Fruit fly (Drosophila melanogaster) whole organism, embryonic: ENCODE results near the gene Rnp4F.
A peak's percentile ranks its signal among the peaks of the same experiment; 100 is the strongest.

Experiments
- Asciz ChIP-seq: fragments of 200-800 bp; sonication (Bioruptor generic); optimal IDR thresholded peaks from 2 replicates; lab custom pipeline; 2017; ENCODE audit warnings: missing biosample characterization, mild to moderate bottlenecking, missing genetic modification characterization, missing genetic modification reagents
- BEAF-32 ChIP-seq: fragments of 200-800 bp; sonication (Bioruptor generic); optimal IDR thresholded peaks from 3 replicates; lab custom pipeline; 2017; ENCODE audit warnings: missing biosample characterization, missing genetic modification characterization, mild to moderate bottlenecking, moderate library complexity, missing genetic modification reagents
- Bgb ChIP-seq: fragments of 200-800 bp; sonication (Bioruptor generic); IDR thresholded peaks from 2 replicates; pipeline ENCODE4 v1.3.6; 2022; ENCODE audit warnings: missing biosample characterization, missing genetic modification characterization; ENCODE audit not compliant: partially characterized antibody
- BtbVII ChIP-seq: fragments of 200-800 bp; sonication (Bioruptor generic); optimal IDR thresholded peaks from 3 replicates; lab custom pipeline; 2017; ENCODE audit warnings: missing biosample characterization, mild to moderate bottlenecking, missing genetic modification characterization
- CG1024 ChIP-seq: fragments of 200-800 bp; sonication (Bioruptor generic); IDR thresholded peaks from 2 replicates; pipeline ENCODE4 v1.3.6; 2022; ENCODE audit warnings: missing biosample characterization, missing genetic modification characterization
- CG12659 ChIP-seq: fragments of 200-800 bp; sonication (Bioruptor generic); optimal IDR thresholded peaks from 3 replicates; lab custom pipeline; 2017; ENCODE audit warnings: mild to moderate bottlenecking, missing biosample characterization, missing genetic modification reagents, missing genetic modification characterization
- CG14710 ChIP-seq: fragments of 200-800 bp; sonication (Bioruptor generic); optimal IDR thresholded peaks from 3 replicates; lab custom pipeline; 2019; ENCODE audit warnings: missing biosample characterization, mild to moderate bottlenecking, missing genetic modification characterization, moderate library complexity
- CG17802 ChIP-seq: fragments of 200-800 bp; sonication (Bioruptor generic); optimal IDR thresholded peaks from 2 replicates; lab custom pipeline; 2018; ENCODE audit warnings: missing biosample characterization, mild to moderate bottlenecking, missing genetic modification characterization, moderate library complexity
- CG3407 ChIP-seq: fragments of 200-800 bp; sonication (Bioruptor generic); optimal IDR thresholded peaks from 2 replicates; lab custom pipeline; 2018; ENCODE audit warnings: missing biosample characterization, mild to moderate bottlenecking, missing genetic modification characterization
- CG3995 ChIP-seq: fragments of 200-800 bp; sonication (Bioruptor generic); optimal IDR thresholded peaks from 3 replicates; lab custom pipeline; 2016; ENCODE audit warnings: missing biosample characterization, missing genetic modification characterization
- CG4360 ChIP-seq: fragments of 200-800 bp; sonication (Bioruptor generic); IDR thresholded peaks from 2 replicates; pipeline ENCODE4 v1.3.6; 2022; ENCODE audit warnings: missing biosample characterization, missing genetic modification characterization
- CG6765 ChIP-seq: fragments of 200-800 bp; sonication (Bioruptor generic); optimal IDR thresholded peaks from 3 replicates; lab custom pipeline; 2017; ENCODE audit warnings: missing biosample characterization, mild to moderate bottlenecking, missing genetic modification characterization
- CG7786 ChIP-seq: fragments of 200-800 bp; sonication (Bioruptor generic); optimal IDR thresholded peaks from 2 replicates; lab custom pipeline; 2016; ENCODE audit warnings: missing biosample characterization, missing genetic modification characterization
- CG9797 ChIP-seq: fragments of 200-800 bp; sonication (Bioruptor generic); optimal IDR thresholded peaks from 3 replicates; lab custom pipeline; 2018; ENCODE audit warnings: missing biosample characterization, mild to moderate bottlenecking, missing genetic modification characterization
- CoRest ChIP-seq: fragments of 200-800 bp; sonication (Bioruptor generic); optimal IDR thresholded peaks from 3 replicates; lab custom pipeline; 2018; ENCODE audit warnings: missing biosample characterization, mild to moderate bottlenecking, missing genetic modification characterization, moderate library complexity
- Doc3 ChIP-seq: fragments of 200-800 bp; sonication (Bioruptor generic); IDR thresholded peaks from 3 replicates; pipeline ENCODE4 v1.3.6; 2022; ENCODE audit warnings: missing biosample characterization, missing genetic modification characterization; ENCODE audit not compliant: partially characterized antibody
- Dref ChIP-seq: fragments of 200-800 bp; sonication (Bioruptor generic); IDR thresholded peaks from 2 replicates; pipeline ENCODE4 v1.3.6; 2022; ENCODE audit warnings: missing biosample characterization, missing genetic modification characterization
- Elba2 ChIP-seq: fragments of 200-800 bp; sonication (Bioruptor generic); optimal IDR thresholded peaks from 3 replicates; lab custom pipeline; 2016; ENCODE audit warnings: missing biosample characterization, missing genetic modification characterization
- HHEX ChIP-seq: fragments of 200-800 bp; sonication (Bioruptor generic); optimal IDR thresholded peaks from 3 replicates; lab custom pipeline; 2017; ENCODE audit warnings: missing biosample characterization, mild to moderate bottlenecking, missing genetic modification characterization, missing genetic modification reagents
- Hmr ChIP-seq: fragments of 200-800 bp; sonication (Bioruptor generic); optimal IDR thresholded peaks from 3 replicates; lab custom pipeline; 2017; ENCODE audit warnings: mild to moderate bottlenecking, missing biosample characterization, missing genetic modification reagents, missing genetic modification characterization
- Meics ChIP-seq: fragments of 200-800 bp; sonication (Bioruptor generic); optimal IDR thresholded peaks from 2 replicates; lab custom pipeline; 2017; ENCODE audit warnings: missing biosample characterization, mild to moderate bottlenecking, missing genetic modification characterization
- Myb ChIP-seq: fragments of 200-800 bp; sonication (Bioruptor generic); optimal IDR thresholded peaks from 2 replicates; lab custom pipeline; 2016; ENCODE audit warnings: missing biosample characterization, missing genetic modification characterization
- Optix ChIP-seq: fragments of 200-800 bp; sonication (Bioruptor generic); IDR thresholded peaks from 3 replicates; pipeline ENCODE4 v1.3.6; 2022; ENCODE audit warnings: missing biosample characterization, missing genetic modification characterization
- Ravus ChIP-seq: fragments of 200-800 bp; sonication (Bioruptor generic); IDR thresholded peaks from 2 replicates; pipeline ENCODE4 v1.3.6; 2022; ENCODE audit warnings: missing biosample characterization, missing genetic modification characterization
- Rx ChIP-seq: fragments of 200-800 bp; sonication (Bioruptor generic); IDR thresholded peaks from 2 replicates; pipeline ENCODE4 v1.3.6; 2022; ENCODE audit warnings: missing biosample characterization, missing genetic modification characterization
- Six4 ChIP-seq: fragments of 200-800 bp; sonication (Bioruptor generic); optimal IDR thresholded peaks from 2 replicates; lab custom pipeline; 2016; ENCODE audit warnings: missing biosample characterization, missing genetic modification characterization
- Stat92E ChIP-seq, 3 experiments: fragments of >200 bp in 2 of 3; fragments of 200-800 bp in 1 of 3; sonication (Bioruptor generic) in 1 of 3; optimal IDR thresholded peaks; 2 replicates each; lab custom pipeline; 2017 to 2019; ENCODE audit warnings: missing biosample characterization in 3 of 3, missing genetic modification characterization in 3 of 3, mild to moderate bottlenecking in 1 of 3, moderate library complexity in 1 of 3
- bab2 ChIP-seq: fragments of 200-800 bp; sonication (Bioruptor generic); optimal IDR thresholded peaks from 2 replicates; lab custom pipeline; 2016; ENCODE audit warnings: missing biosample characterization, missing genetic modification characterization
- bbx ChIP-seq: fragments of 200-800 bp; sonication (Bioruptor generic); IDR thresholded peaks from 2 replicates; pipeline ENCODE4 v1.3.6; 2022; ENCODE audit warnings: missing biosample characterization, missing genetic modification characterization; ENCODE audit not compliant: partially characterized antibody
- chinmo ChIP-seq: fragments of 200-800 bp; sonication (Bioruptor generic); IDR thresholded peaks from 4 replicates; pipeline ENCODE4 v1.3.6; 2022; ENCODE audit warnings: missing biosample characterization, missing genetic modification characterization; ENCODE audit not compliant: partially characterized antibody
- dati ChIP-seq: fragments of 200-800 bp; sonication (Bioruptor generic); IDR thresholded peaks from 2 replicates; pipeline ENCODE4 v1.3.6; 2022; ENCODE audit warnings: missing biosample characterization, missing genetic modification characterization
- eve ChIP-seq, 2 experiments: fragments of >200 bp; optimal IDR thresholded peaks; 2 replicates each; lab custom pipeline; 2017; ENCODE audit warnings: missing biosample characterization in 2 of 2, missing genetic modification characterization in 2 of 2
- exex ChIP-seq: fragments of 200-800 bp; sonication (Bioruptor generic); optimal IDR thresholded peaks from 4 replicates; lab custom pipeline; 2018; ENCODE audit warnings: missing biosample characterization, mild to moderate bottlenecking, missing genetic modification characterization, moderate library complexity
- gcm2 ChIP-seq: fragments of 200-800 bp; sonication (Bioruptor generic); optimal IDR thresholded peaks from 2 replicates; lab custom pipeline; 2016; ENCODE audit warnings: missing biosample characterization, missing genetic modification characterization
- grn ChIP-seq: fragments of 200-800 bp; sonication (Bioruptor generic); optimal IDR thresholded peaks from 3 replicates; lab custom pipeline; 2017; ENCODE audit warnings: missing biosample characterization, missing genetic modification characterization
- gsb-n ChIP-seq: fragments of 200-800 bp; sonication (Bioruptor generic); optimal IDR thresholded peaks from 3 replicates; lab custom pipeline; 2018; ENCODE audit warnings: missing biosample characterization, mild to moderate bottlenecking, missing genetic modification characterization
- jumu ChIP-seq: fragments of 200-800 bp; sonication (Bioruptor generic); optimal IDR thresholded peaks from 3 replicates; lab custom pipeline; 2016; ENCODE audit warnings: missing biosample characterization, missing genetic modification characterization
- knrl ChIP-seq: fragments of 200-800 bp; sonication (Bioruptor generic); IDR thresholded peaks from 3 replicates; pipeline ENCODE4 v1.3.6; 2022; ENCODE audit warnings: missing biosample characterization, missing genetic modification characterization; ENCODE audit not compliant: partially characterized antibody
- lbe ChIP-seq: fragments of 200-800 bp; sonication (Bioruptor generic); optimal IDR thresholded peaks from 2 replicates; lab custom pipeline; 2016; ENCODE audit warnings: missing biosample characterization, mild to moderate bottlenecking, missing genetic modification characterization
- lov ChIP-seq, 2 experiments: fragments of 200-800 bp in 1 of 2; fragments of >200 bp in 1 of 2; sonication (Bioruptor generic) in 1 of 2; IDR thresholded peaks in 1 of 2; optimal IDR thresholded peaks in 1 of 2; 2 replicates in 1 of 2; 3 replicates in 1 of 2; pipeline versions ENCODE4 v1.3.6 to Lab custom; 2017 to 2022; ENCODE audit warnings: missing biosample characterization in 1 of 2, missing genetic modification characterization in 1 of 2
- oc ChIP-seq: fragments of 200-800 bp; sonication (Bioruptor generic); optimal IDR thresholded peaks from 2 replicates; lab custom pipeline; 2018; ENCODE audit warnings: missing biosample characterization, mild to moderate bottlenecking, missing genetic modification characterization, moderate library complexity
- pzg ChIP-seq: fragments of 200-800 bp; sonication (Bioruptor generic); optimal IDR thresholded peaks from 3 replicates; lab custom pipeline; 2018; ENCODE audit warnings: missing biosample characterization, mild to moderate bottlenecking, missing genetic modification characterization, moderate library complexity
- sqz ChIP-seq: fragments of 200-800 bp; sonication (Bioruptor generic); optimal IDR thresholded peaks from 3 replicates; lab custom pipeline; 2018; ENCODE audit warnings: missing biosample characterization, mild to moderate bottlenecking, missing genetic modification characterization
- tna ChIP-seq: fragments of 200-800 bp; sonication (Bioruptor generic); IDR thresholded peaks from 2 replicates; pipeline ENCODE4 v1.3.6; 2022; ENCODE audit warnings: missing biosample characterization, missing genetic modification characterization; ENCODE audit not compliant: partially characterized antibody
- zf30C ChIP-seq: fragments of 200-800 bp; sonication (Bioruptor generic); optimal IDR thresholded peaks from 3 replicates; lab custom pipeline; 2018; ENCODE audit warnings: missing biosample characterization, mild to moderate bottlenecking, missing genetic modification characterization

Rnp4F gene

DNA sequence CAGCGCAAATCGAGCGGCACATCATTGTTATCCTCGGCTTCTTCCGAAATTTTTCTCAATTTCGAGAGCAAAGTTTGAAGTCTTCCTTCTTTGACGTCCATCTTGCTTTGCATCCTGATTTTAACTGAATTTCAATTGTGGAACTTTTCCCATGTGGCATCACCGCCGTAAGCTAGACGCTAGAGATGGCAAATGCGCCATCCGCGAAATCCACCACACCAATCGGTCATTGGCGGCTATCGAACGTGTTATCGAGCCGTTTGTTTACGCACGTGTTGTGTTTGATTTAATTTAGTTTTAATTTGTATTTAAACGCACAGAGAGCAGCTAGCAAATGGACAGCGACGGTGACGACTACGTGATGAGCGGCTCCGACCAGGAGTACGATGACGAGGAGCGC lies 5.3 kb downstream of the Rnp4F start, which contains the start of the genes CG15930 and Sas10 (continued):
- no peak for TF ChIP-seq lbe
- TF ChIP-seq Stat92E (GFP tag; optimal IDR thresholded peaks at IDR 0.05; lab: Kevin White, UChicago) = no peak
- TF ChIP-seq gcm2 (GFP tag; lab: Kevin White, UChicago) = no peak
- TF ChIP-seq CG12659 (GFP tag; lab: Kevin White, UChicago) = peak; percentile 30
- TF ChIP-seq BEAF-32 = peak; percentile 44
- no peak for TF ChIP-seq CG6765
- TF ChIP-seq Myb (GFP tag; lab: Kevin White, UChicago) = peak; percentile 67
- no peak for TF ChIP-seq knrl
- peak; percentile 13 for TF ChIP-seq CG14710
- 0 out of 4 replicates have a peak, but pooled peaks have one; percentile 48 for TF ChIP-seq chinmo (GFP tag; lab: Robert Waterston, UW)
- peak; percentile 72 for TF ChIP-seq Dref (GFP tag; lab: Robert Waterston, UW)

DNA sequence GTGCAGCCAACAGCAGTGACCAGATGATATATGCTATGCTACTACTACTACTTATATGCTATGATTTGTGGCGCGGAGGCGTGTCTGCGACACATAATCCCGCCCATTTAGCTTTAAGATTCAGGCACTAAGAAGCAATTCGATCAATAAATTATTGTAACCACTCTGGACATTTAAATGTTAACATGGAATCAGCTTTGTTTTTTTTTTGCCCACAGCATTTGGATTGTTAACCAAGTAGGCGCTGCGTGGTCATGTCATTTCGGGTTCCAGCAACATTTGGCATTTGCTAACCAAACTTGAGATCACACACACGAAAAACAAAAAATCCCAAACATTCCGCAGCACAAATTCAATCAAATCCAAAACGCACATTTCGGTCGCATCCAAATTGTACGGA lies 9.5 kb downstream of the Rnp4F start, which contains the start of gene CG4198:
Gene CG4198, plus strand, starts transcription at position 301 of the 400 bp plus-strand sequence.
- TF ChIP-seq Asciz (GFP tag; lab: Kevin White, UChicago) (no peak), pzg (GFP tag; lab: Kevin White, UChicago) (no peak), exex (tag; lab: Kevin White, UChicago) (no peak), Hmr (GFP tag; lab: Kevin White, UChicago) (no peak)

DNA sequence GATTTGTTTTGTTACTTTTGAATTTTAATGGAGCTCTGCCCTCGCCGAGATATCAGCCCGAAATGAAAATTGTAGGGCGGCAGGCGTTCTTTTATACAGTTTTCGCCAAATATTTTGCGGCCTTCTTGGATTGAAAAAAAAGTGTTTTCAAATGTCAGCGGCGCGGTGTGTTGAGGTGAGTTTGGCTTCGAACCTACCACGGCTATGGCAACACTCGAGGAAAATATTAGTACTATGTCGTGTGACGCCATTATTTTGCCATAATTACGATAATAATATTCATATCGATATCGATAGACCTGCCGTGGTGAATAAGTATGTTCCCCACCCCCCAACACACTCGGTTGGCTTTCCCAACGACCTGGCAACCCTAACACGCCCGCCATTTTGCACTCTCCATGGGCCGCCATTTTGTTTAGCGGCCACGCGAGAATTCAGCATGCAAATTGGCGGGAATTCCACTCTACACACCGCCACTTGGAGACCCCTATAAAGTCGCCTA lies 10.6 kb downstream of the Rnp4F start, which contains the start of the genes TrxT and dhd:
Gene TrxT, minus strand, starts transcription at position 51 of the 502 bp plus-strand sequence.
Gene dhd, plus strand, starts transcription at position 334 of the 502 bp plus-strand sequence.
- TF ChIP-seq bab2 (GFP tag; lab: Kevin White, UChicago) = peak; percentile 12
- 0 out of 2 replicates have a peak, but pooled peaks have one; percentile 38 for TF ChIP-seq CG1024 (GFP tag; lab: Robert Waterston, UW)
- peak; percentile 48 for TF ChIP-seq jumu
- no peak for TF ChIP-seq Elba2 (GFP tag; lab: Kevin White, UChicago)
- TF ChIP-seq grn (GFP tag; lab: Kevin White, UChicago) = no peak
- TF ChIP-seq Ravus (GFP tag; lab: Robert Waterston, UW) = no peak
- TF ChIP-seq CG4360 (GFP tag; lab: Robert Waterston, UW) = no peak
- no peak for TF ChIP-seq lbe
- TF ChIP-seq Doc3 (GFP tag; lab: Robert Waterston, UW) = peak; percentile 42; the same call in 1 of the 3 replicates
- no peak for TF ChIP-seq CG3407
- peak; percentile 66 for TF ChIP-seq bbx
- no peak for TF ChIP-seq lov (optimal IDR thresholded peaks at IDR 0.05; lab: Kevin White, UChicago)
- 0 out of 3 replicates have a peak, but pooled peaks have one; percentile 40 for TF ChIP-seq lov (GFP tag; IDR thresholded peaks at IDR 0.05; lab: Robert Waterston, UW)
- TF ChIP-seq Rx (GFP tag; lab: Robert Waterston, UW) = no peak
- TF ChIP-seq Meics (GFP tag; lab: Kevin White, UChicago) = peak; percentile 38
- TF ChIP-seq CoRest = peak; percentile 77
- TF ChIP-seq dati (GFP tag; lab: Robert Waterston, UW) = no peak
- TF ChIP-seq sqz (GFP tag; lab: Kevin White, UChicago) = no peak
- TF ChIP-seq oc = no peak
- peak; percentile 57; the same call in 1 of the 2 replicates for TF ChIP-seq tna (GFP tag; lab: Robert Waterston, UW)
- TF ChIP-seq CG7786 (GFP tag; lab: Kevin White, UChicago) = no peak
- no peak for TF ChIP-seq eve (GFP tag; optimal IDR thresholded peaks at IDR 0.05; lab: Kevin White, UChicago)
- peak; percentile 68 for TF ChIP-seq Bgb (GFP tag; lab: Robert Waterston, UW)
- no peak for TF ChIP-seq zf30C
- no peak for TF ChIP-seq gsb-n (tag; lab: Kevin White, UChicago)
- TF ChIP-seq HHEX = peak; percentile 43
- TF ChIP-seq CG9797 (GFP tag; lab: Kevin White, UChicago) = no peak
- TF ChIP-seq Six4 (GFP tag; lab: Kevin White, UChicago) = no peak
- TF ChIP-seq CG14710 = peak; percentile 34
- TF ChIP-seq Optix (GFP tag; lab: Robert Waterston, UW) = no peak
- TF ChIP-seq BtbVII (GFP tag; lab: Kevin White, UChicago) = no peak
- TF ChIP-seq CG17802 (tag; lab: Kevin White, UChicago) = peak; percentile 13
- no peak for TF ChIP-seq CG3995 (GFP tag; lab: Kevin White, UChicago)
